Fruit fly (Drosophila melanogaster): ENCODE data around the gene CG32816.

DNA sequence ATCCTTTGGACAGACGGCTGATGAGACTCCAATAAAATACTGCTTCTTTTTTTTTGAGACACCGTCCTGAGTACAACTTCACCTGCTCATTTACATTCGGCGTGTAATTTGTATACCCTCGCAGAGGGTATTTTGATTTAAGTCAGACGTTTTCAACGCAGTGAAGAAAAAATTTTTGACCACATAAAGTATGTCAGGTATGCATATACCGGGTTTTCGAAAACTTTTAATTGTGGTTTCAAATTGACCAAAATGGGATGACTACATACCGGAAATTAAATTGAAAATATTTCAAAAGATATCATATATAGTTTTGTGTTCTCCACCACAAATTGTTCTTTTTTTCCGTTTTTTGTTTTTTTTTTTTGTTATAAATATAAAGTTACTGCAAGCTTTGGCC lies 129.7 kb downstream of the CG32816 start:
- TF ChIP-seq Dll (optimal IDR thresholded peaks at IDR 0.05) = no peak
- TF ChIP-seq CG8478 (optimal IDR thresholded peaks at IDR 0.05) = no peak
